Fruit fly (Drosophila melanogaster) whole organism: ENCODE results near the gene CG43999.
A peak's percentile ranks its signal among the peaks of the same experiment; 100 is the strongest.

Experiments
- CG8478 ChIP-seq: fragments of >200 bp; optimal IDR thresholded peaks from 2 replicates; lab custom pipeline; 2018; ENCODE audit warnings: inconsistent platforms
- Dll ChIP-seq: fragments of >200 bp; optimal IDR thresholded peaks from 2 replicates; lab custom pipeline; 2017
- EcR ChIP-seq, 2 experiments: fragments of >200 bp; optimal IDR thresholded peaks; 2 replicates each; lab custom pipeline; 2017; ENCODE audit warnings: missing biosample characterization in 2 of 2, missing genetic modification characterization in 2 of 2, missing genetic modification reagents in 2 of 2
- pan ChIP-seq: fragments of >200 bp; optimal IDR thresholded peaks from 2 replicates; lab custom pipeline; 2017
- psq ChIP-seq: fragments of >200 bp; optimal IDR thresholded peaks from 2 replicates; lab custom pipeline; 2017
- usp ChIP-seq: fragments of >200 bp; optimal IDR thresholded peaks from 2 replicates; lab custom pipeline; 2017; ENCODE audit warnings: missing biosample characterization, missing genetic modification characterization, mixed read lengths

Gene CG43999

dm6 chr3R:23914415-23915041 is 14.3 kb downstream of the CG43999 start:
- no peak for TF ChIP-seq psq (lab: Kevin White, UChicago)
- peak; percentile 68 for TF ChIP-seq Dll (lab: Kevin White, UChicago)
- TF ChIP-seq EcR (GFP tag; optimal IDR thresholded peaks at IDR 0.05; lab: Kevin White, UChicago): no peak

- TF ChIP-seq CG8478: no peak
- peak; percentile 6 for TF ChIP-seq Dll (lab: Kevin White, UChicago)
These were observed 16.5 kb downstream of the CG43999 start for dm6 chr3R:23912349-23912748.

- TF ChIP-seq Dll (lab: Kevin White, UChicago): no peak
- TF ChIP-seq EcR (GFP tag; optimal IDR thresholded peaks at IDR 0.05; lab: Kevin White, UChicago): peak in 1 of 2 experiments; percentile 39
These were observed 17.6 kb downstream of the CG43999 start for dm6 chr3R:23911073-23911690.

dm6 chr3R:23910260-23910887 is 18.4 kb downstream of the CG43999 start:
- TF ChIP-seq EcR (GFP tag; optimal IDR thresholded peaks at IDR 0.05; lab: Kevin White, UChicago): no peak
- no peak for TF ChIP-seq pan (lab: Kevin White, UChicago)
- no peak for TF ChIP-seq usp (GFP tag; lab: Kevin White, UChicago)
- TF ChIP-seq Dll (lab: Kevin White, UChicago): no peak
- TF ChIP-seq CG8478: no peak

dm6 chr3R:23909347-23909862 is 19.4 kb downstream of the CG43999 start:
- TF ChIP-seq pan (lab: Kevin White, UChicago): no peak
- no peak for TF ChIP-seq CG8478
- no peak for TF ChIP-seq Dll (lab: Kevin White, UChicago)
- no peak for TF ChIP-seq usp (GFP tag; lab: Kevin White, UChicago)
- TF ChIP-seq EcR (GFP tag; optimal IDR thresholded peaks at IDR 0.05; lab: Kevin White, UChicago): no peak
- TF ChIP-seq psq (lab: Kevin White, UChicago): no peak

dm6 chr3R:23903425-23903824 is 25.4 kb downstream of the CG43999 start:
- no peak for TF ChIP-seq pan (lab: Kevin White, UChicago)
- no peak for TF ChIP-seq CG8478
- no peak for TF ChIP-seq EcR (GFP tag; optimal IDR thresholded peaks at IDR 0.05; lab: Kevin White, UChicago)
- TF ChIP-seq usp (GFP tag; lab: Kevin White, UChicago): no peak
- TF ChIP-seq psq (lab: Kevin White, UChicago): no peak
- TF ChIP-seq Dll (lab: Kevin White, UChicago): no peak

dm6 chr3R:23902557-23902956 is 26.2 kb downstream of the CG43999 start:
- TF ChIP-seq EcR (GFP tag; optimal IDR thresholded peaks at IDR 0.05; lab: Kevin White, UChicago) (no peak), Dll (lab: Kevin White, UChicago) (no peak), psq (lab: Kevin White, UChicago) (no peak), pan (lab: Kevin White, UChicago) (no peak), usp (GFP tag; lab: Kevin White, UChicago) (no peak)

- TF ChIP-seq pan (lab: Kevin White, UChicago): no peak
- TF ChIP-seq CG8478: no peak
- no peak for TF ChIP-seq psq (lab: Kevin White, UChicago)
- no peak for TF ChIP-seq EcR (GFP tag; optimal IDR thresholded peaks at IDR 0.05; lab: Kevin White, UChicago)
- no peak for TF ChIP-seq Dll (lab: Kevin White, UChicago)
- TF ChIP-seq usp (GFP tag; lab: Kevin White, UChicago): no peak
These were observed 26.8 kb downstream of the CG43999 start for dm6 chr3R:23902034-23902433.

dm6 chr3R:23900092-23900491 is 28.7 kb downstream of the CG43999 start:
- no peak for TF ChIP-seq pan (lab: Kevin White, UChicago)
- no peak for TF ChIP-seq CG8478
- no peak for TF ChIP-seq usp (GFP tag; lab: Kevin White, UChicago)
- TF ChIP-seq Dll (lab: Kevin White, UChicago): no peak
- TF ChIP-seq EcR (GFP tag; optimal IDR thresholded peaks at IDR 0.05; lab: Kevin White, UChicago): no peak
- no peak for TF ChIP-seq psq (lab: Kevin White, UChicago)

- TF ChIP-seq Dll (lab: Kevin White, UChicago) (no peak), pan (lab: Kevin White, UChicago) (no peak), psq (lab: Kevin White, UChicago) (no peak), usp (GFP tag; lab: Kevin White, UChicago) (no peak), EcR (GFP tag; optimal IDR thresholded peaks at IDR 0.05; lab: Kevin White, UChicago) (no peak), CG8478 (no peak)
These were observed 35.3 kb downstream of the CG43999 start, which contains the start of gene tbrd-1 for dm6 chr3R:23893460-23893859. Gene tbrd-1 (minus strand): TSS chr3R:23893560.

- TF ChIP-seq CG8478 (no peak), Dll (lab: Kevin White, UChicago) (no peak), pan (lab: Kevin White, UChicago) (no peak), psq (lab: Kevin White, UChicago) (no peak), usp (GFP tag; lab: Kevin White, UChicago) (no peak), EcR (GFP tag; optimal IDR thresholded peaks at IDR 0.05; lab: Kevin White, UChicago) (no peak)
These were observed 37.9 kb downstream of the CG43999 start, which contains the start of gene TfIIA-S for dm6 chr3R:23890886-23891285. Gene TfIIA-S (minus strand): TSS chr3R:23891060.

dm6 chr3R:23889922-23890321 is 38.9 kb downstream of the CG43999 start, which contains the start of gene Pli:
Gene Pli (minus strand): TSS chr3R:23890052.
- no peak for TF ChIP-seq EcR (GFP tag; optimal IDR thresholded peaks at IDR 0.05; lab: Kevin White, UChicago)
- no peak for TF ChIP-seq Dll (lab: Kevin White, UChicago)
- no peak for TF ChIP-seq usp (GFP tag; lab: Kevin White, UChicago)
- no peak for TF ChIP-seq CG8478
- TF ChIP-seq psq (lab: Kevin White, UChicago): no peak
- no peak for TF ChIP-seq pan (lab: Kevin White, UChicago)
